Fruit fly (Drosophila melanogaster): ENCODE results near the gene pns.

pns gene

dm6 chr3L:1545693-1546329, 8.9 kb downstream of the pns start, which contains the start of the genes CG32313 and Pcyt1 (continued):
- peak; percentile 58 for TF ChIP-seq Fer1 (GFP tag; optimal IDR thresholded peaks at IDR 0.05)
- no peak for TF ChIP-seq GATAe (GFP tag; conservative IDR thresholded peaks at IDR 0.05)
- TF ChIP-seq CG2875 (GFP tag; optimal IDR thresholded peaks at IDR 0.05): peak; percentile 23
- peak; percentile 59 for TF ChIP-seq CG9932 (GFP tag; IDR thresholded peaks at IDR 0.05)
- no peak for TF ChIP-seq Hr78 (GFP tag; optimal IDR thresholded peaks at IDR 0.05)
- TF ChIP-seq HLH4C (GFP tag; IDR thresholded peaks at IDR 0.05; ENCODE audit: partially characterized antibody): peak; percentile 91
- TF ChIP-seq tll (GFP tag; optimal IDR thresholded peaks at IDR 0.05): no peak
- peak; percentile 42; the same call in 2 of the 3 replicates for TF ChIP-seq row (GFP tag; IDR thresholded peaks at IDR 0.05)
- no peak for TF ChIP-seq Tbp (GFP tag; optimal IDR thresholded peaks at IDR 0.05)
- peak; percentile 86 for TF ChIP-seq CG2116 (GFP tag; optimal IDR thresholded peaks at IDR 0.05)
- TF ChIP-seq bigmax (GFP tag; optimal IDR thresholded peaks at IDR 0.05): peak; percentile 73
- TF ChIP-seq phol (tag; optimal IDR thresholded peaks at IDR 0.05): peak; percentile 25
- TF ChIP-seq ems (GFP tag; optimal IDR thresholded peaks at IDR 0.05): peak; percentile 18
- TF ChIP-seq CG16779 (GFP tag; IDR thresholded peaks at IDR 0.05): no peak
- TF ChIP-seq pnt (GFP tag; optimal IDR thresholded peaks at IDR 0.05): no peak
- peak; percentile 75 for TF ChIP-seq sd (tag; optimal IDR thresholded peaks at IDR 0.05)
- no peak for TF ChIP-seq sens (GFP tag)
- TF ChIP-seq Mad (GFP tag; optimal IDR thresholded peaks at IDR 0.05): peak; percentile 7
- TF ChIP-seq gem (tag; optimal IDR thresholded peaks at IDR 0.05): peak; percentile 3
- TF ChIP-seq CG17829 (tag; optimal IDR thresholded peaks at IDR 0.05): peak; percentile 6
- peak; percentile 25 for TF ChIP-seq CG15601 (tag; optimal IDR thresholded peaks at IDR 0.05)
- TF ChIP-seq Atf6 (GFP tag; IDR thresholded peaks at IDR 0.05): 0 out of 2 replicates have a peak, but pooled peaks have one; percentile 22
- peak; percentile 61 for TF ChIP-seq HmgZ (tag; optimal IDR thresholded peaks at IDR 0.05)
- TF ChIP-seq Camta (GFP tag; optimal IDR thresholded peaks at IDR 0.05): no peak
- TF ChIP-seq corto (GFP tag; optimal IDR thresholded peaks at IDR 0.05): peak; percentile 8
- TF ChIP-seq MESR4 (GFP tag; optimal IDR thresholded peaks at IDR 0.05): peak; percentile 87
- TF ChIP-seq stc (GFP tag; IDR thresholded peaks at IDR 0.05): no peak; the same call in 1 of the 2 replicates
- no peak for TF ChIP-seq insv (GFP tag; optimal IDR thresholded peaks at IDR 0.05)
- TF ChIP-seq cato (GFP tag; optimal IDR thresholded peaks at IDR 0.05; ENCODE audit: borderline replicate concordance): no peak
- peak; percentile 58 for TF ChIP-seq Myb (GFP tag; optimal IDR thresholded peaks at IDR 0.05)
- peak; percentile 11 for TF ChIP-seq fu2 (GFP tag; optimal IDR thresholded peaks at IDR 0.05)
- peak; percentile 46 for TF ChIP-seq Ets97D (GFP tag; optimal IDR thresholded peaks at IDR 0.05)
- peak; percentile 89 for TF ChIP-seq nerfin-2 (GFP tag; IDR thresholded peaks at IDR 0.05; ENCODE audit: partially characterized antibody)
- TF ChIP-seq ro (GFP tag; IDR thresholded peaks at IDR 0.05): no peak
- TF ChIP-seq Lhr (GFP tag; optimal IDR thresholded peaks at IDR 0.05): peak; percentile 62
- TF ChIP-seq CG7839 (tag; optimal IDR thresholded peaks at IDR 0.05): peak; percentile 3
- TF ChIP-seq Adf1 (GFP tag; IDR thresholded peaks at IDR 0.05): no peak
- no peak for TF ChIP-seq dimm (GFP tag; IDR thresholded peaks at IDR 0.05)
- TF ChIP-seq CG13296 (GFP tag; optimal IDR thresholded peaks at IDR 0.05): peak; percentile 40
- TF ChIP-seq dmrt99B (tag; optimal IDR thresholded peaks at IDR 0.05): no peak
- TF ChIP-seq CG13287 (GFP tag; IDR thresholded peaks at IDR 0.05; ENCODE audit: partially characterized antibody): peak; percentile 91
- TF ChIP-seq B-H2 (GFP tag; optimal IDR thresholded peaks at IDR 0.05): peak; percentile 55
- peak; percentile 99 for TF ChIP-seq CG11560 (tag; IDR thresholded peaks at IDR 0.05)
- TF ChIP-seq Doc2 (GFP tag; IDR thresholded peaks at IDR 0.05): no peak
- no peak; the same call in 1 of the 2 replicates for TF ChIP-seq Xrp1 (GFP tag; IDR thresholded peaks at IDR 0.05)
- no peak for TF ChIP-seq prd (optimal IDR thresholded peaks at IDR 0.05)
- no peak for TF ChIP-seq prd (GFP tag; IDR thresholded peaks at IDR 0.05)
- no peak for TF ChIP-seq CG9727 (GFP tag; optimal IDR thresholded peaks at IDR 0.05)
- TF ChIP-seq en (GFP tag; optimal IDR thresholded peaks at IDR 0.05): no peak
- TF ChIP-seq NC2β (GFP tag; optimal IDR thresholded peaks at IDR 0.05): peak; percentile 11

All from whole organism, embryonic.